Worm (Caenorhabditis elegans): ENCODE results near the gene F53H1.4.

F53H1.4 gene

DNA sequence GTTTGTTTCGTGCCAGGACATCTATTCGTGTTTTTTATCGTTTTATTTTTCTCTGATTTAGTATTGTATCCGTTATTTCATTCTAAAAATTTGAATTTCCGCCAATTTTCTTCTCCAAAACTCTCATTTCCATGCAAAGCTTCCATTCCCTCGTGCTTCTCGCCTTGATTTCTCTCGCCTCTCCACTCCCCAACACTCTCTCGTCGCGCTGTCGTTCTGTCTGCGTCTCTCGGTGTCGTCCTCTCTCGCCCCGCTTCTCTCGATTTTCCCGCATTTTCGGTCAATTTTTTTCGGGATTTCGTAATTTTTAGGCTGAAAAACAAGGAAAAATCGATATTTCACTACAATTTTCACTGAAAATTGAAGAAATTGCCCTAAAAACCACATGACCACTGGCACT lies 35.4 kb upstream of the F53H1.4 start, which contains the start of gene C09E9.1 (continued):
- TF ChIP-seq B0019.2 (GFP tag; conservative IDR thresholded peaks at IDR 0.05) (0 out of 2 replicates have a peak, but pooled peaks have one; percentile 24), hlh-26 (GFP tag; conservative IDR thresholded peaks at IDR 0.05) (no peak), madf-10 (tag; optimal IDR thresholded peaks at IDR 0.05) (no peak), dpl-1 (GFP tag; optimal IDR thresholded peaks at IDR 0.05) (peak; percentile 60), T07F8.4 (tag; optimal IDR thresholded peaks at IDR 0.05) (no peak), madf-8 (GFP tag; conservative IDR thresholded peaks at IDR 0.05) (peak; percentile 34; the same call in 1 of the 2 replicates), zfh-2 (GFP tag; conservative IDR thresholded peaks at IDR 0.05) (peak; percentile 88), lsy-27 (tag; optimal IDR thresholded peaks at IDR 0.05; ENCODE audit: borderline replicate concordance, insufficient read depth) (no peak), ZK185.1 (tag; optimal IDR thresholded peaks at IDR 0.05; ENCODE audit: poor library complexity, severe bottlenecking) (no peak), Y67H2A.10 (GFP tag; conservative IDR thresholded peaks at IDR 0.05) (no peak), ceh-58 (GFP tag; IDR thresholded peaks at IDR 0.05) (no peak), xnd-1 (tag; optimal IDR thresholded peaks at IDR 0.05) (no peak), tbx-9 (tag; optimal IDR thresholded peaks at IDR 0.05; ENCODE audit: borderline replicate concordance) (no peak), hsf-1 (GFP tag; IDR thresholded peaks at IDR 0.05) (no peak), nhr-120 (GFP tag; IDR thresholded peaks at IDR 0.05) (no peak), atf-7 (tag; optimal IDR thresholded peaks at IDR 0.05) (no peak), Y56A3A.18 (GFP tag; IDR thresholded peaks at IDR 0.05) (no peak), snpc-1.3 (tag; optimal IDR thresholded peaks at IDR 0.05; ENCODE audit: insufficient read depth) (no peak), ceh-79 (tag; optimal IDR thresholded peaks at IDR 0.05) (no peak), ceh-40 (GFP tag; IDR thresholded peaks at IDR 0.05) (no peak), attf-6 (GFP tag; IDR thresholded peaks at IDR 0.05) (no peak), nfyb-1 (GFP tag; IDR thresholded peaks at IDR 0.05) (0 out of 2 replicates have a peak, but pooled peaks have one; percentile 24), hmg-1.2 (GFP tag; IDR thresholded peaks at IDR 0.05) (peak; percentile 99), tlf-1 (GFP tag; optimal IDR thresholded peaks at IDR 0.05) (no peak), let-526 (GFP tag; IDR thresholded peaks at IDR 0.05) (no peak), athp-1 (tag; optimal IDR thresholded peaks at IDR 0.05) (no peak), mxl-1 (tag; optimal IDR thresholded peaks at IDR 0.05) (no peak), cebp-1 (GFP tag; IDR thresholded peaks at IDR 0.05) (peak; percentile 63; the same call in 1 of the 2 replicates), cebp-1 (tag; optimal IDR thresholded peaks at IDR 0.05) (peak; percentile 92), dpff-1 (tag; optimal IDR thresholded peaks at IDR 0.05) (no peak), somi-1 (GFP tag; optimal IDR thresholded peaks at IDR 0.05) (no peak), madf-6 (GFP tag; IDR thresholded peaks at IDR 0.05) (peak; percentile 67), rpc-1 (optimal IDR thresholded peaks at IDR 0.05) (no peak), rpc-1 (tag; optimal IDR thresholded peaks at IDR 0.05) (no peak), lag-1 (GFP tag; IDR thresholded peaks at IDR 0.05) (no peak), ztf-18 (tag; optimal IDR thresholded peaks at IDR 0.05) (no peak), lin-26 (GFP tag; IDR thresholded peaks at IDR 0.05) (no peak), attf-5 (GFP tag; optimal IDR thresholded peaks at IDR 0.05) (peak; percentile 87), sea-2 (GFP tag; IDR thresholded peaks at IDR 0.05) (no peak), pbrm-1 (GFP tag; IDR thresholded peaks at IDR 0.05) (peak; percentile 53; the same call in 1 of the 2 replicates), sptf-2 (GFP tag; optimal IDR thresholded peaks at IDR 0.05) (no peak), nfya-1 (tag; optimal IDR thresholded peaks at IDR 0.05; ENCODE audit: borderline replicate concordance, insufficient read depth) (no peak), madf-3 (GFP tag; IDR thresholded peaks at IDR 0.05) (no peak), lir-1 (GFP tag; conservative IDR thresholded peaks at IDR 0.05) (no peak), egl-18 (GFP tag; IDR thresholded peaks at IDR 0.05) (no peak), B0336.3 (GFP tag; IDR thresholded peaks at IDR 0.05) (no peak), lin-54 (GFP tag; optimal IDR thresholded peaks at IDR 0.05) (peak; percentile 79), ztf-28 (GFP tag; IDR thresholded peaks at IDR 0.05) (no peak), F33H1.4 (GFP tag; IDR thresholded peaks at IDR 0.05) (peak; percentile 48), ceh-27 (GFP tag; optimal IDR thresholded peaks at IDR 0.05) (peak; percentile 9)

Measured in whole organism, young adult.